Fruit fly (Drosophila melanogaster): Measurements from ENCODE around the gene CG11619.

DNA sequence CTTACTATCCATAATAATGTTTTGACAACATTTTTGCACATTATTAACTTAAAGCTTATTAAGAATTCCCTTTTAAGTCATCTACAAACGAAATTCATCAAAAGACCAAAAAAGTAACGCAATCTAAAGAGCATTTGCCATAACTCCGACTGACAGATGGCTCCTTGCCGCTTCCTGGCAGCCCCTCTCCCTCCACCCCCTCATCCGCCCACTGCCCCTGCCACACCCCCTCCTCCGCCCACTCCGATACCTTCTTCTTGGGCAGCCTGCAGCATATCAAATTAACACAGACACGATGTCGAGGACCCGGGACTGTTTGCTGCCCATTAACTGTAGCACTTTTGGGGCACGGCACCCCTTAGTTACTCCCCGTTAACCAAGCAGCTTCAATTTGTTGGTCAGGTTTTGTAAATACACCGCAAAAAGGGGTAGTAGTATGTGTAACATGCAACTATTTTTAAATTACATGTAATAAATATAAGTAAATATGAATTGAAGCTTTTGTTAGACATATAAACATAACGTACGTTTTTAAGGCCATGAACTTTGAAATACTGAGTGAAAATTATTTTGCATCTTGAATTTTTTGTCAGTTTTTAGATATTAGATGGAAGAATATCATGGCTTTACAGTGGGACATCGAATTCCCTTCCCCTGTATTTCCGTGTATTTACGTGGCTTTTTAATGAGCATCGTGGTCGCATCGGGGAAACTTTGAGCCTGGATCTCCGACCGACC, 47.2 kb upstream of the CG11619 start:
- TF ChIP-seq onecut (GFP tag; IDR thresholded peaks at IDR 0.05) (no peak), CG9876 (GFP tag; optimal IDR thresholded peaks at IDR 0.05) (no peak), CG15011 (GFP tag; optimal IDR thresholded peaks at IDR 0.05) (no peak), MESR4 (GFP tag; optimal IDR thresholded peaks at IDR 0.05) (no peak), Chrac-16 (GFP tag; optimal IDR thresholded peaks at IDR 0.05) (no peak), az2 (GFP tag; optimal IDR thresholded peaks at IDR 0.05) (no peak), eve (GFP tag; optimal IDR thresholded peaks at IDR 0.05) (no peak)
